Fruit fly (Drosophila melanogaster) whole organism, wandering third instar larva: ENCODE data around the gene Rpt4.

ENCODE experiments used
- Abd-B ChIP-seq: fragments of >200 bp; optimal IDR thresholded peaks from 2 replicates; lab custom pipeline; 2017; ENCODE audit warnings: missing biosample characterization, missing genetic modification characterization
- CG32264 ChIP-seq: fragments of 200-800 bp; sonication (Bioruptor generic); optimal IDR thresholded peaks from 2 replicates; lab custom pipeline; 2016; ENCODE audit warnings: missing biosample characterization, missing genetic modification characterization
- CG9705 ChIP-seq: fragments of 200-800 bp; sonication (Bioruptor generic); optimal IDR thresholded peaks from 2 replicates; lab custom pipeline; 2018; ENCODE audit warnings: missing biosample characterization, mild to moderate bottlenecking, missing genetic modification characterization
- CrebA ChIP-seq: fragments of 200-800 bp; sonication (Bioruptor generic); optimal IDR thresholded peaks from 2 replicates; lab custom pipeline; 2016; ENCODE audit warnings: missing biosample characterization, mild to moderate bottlenecking, missing genetic modification characterization, borderline replicate concordance
- Dfd ChIP-seq: fragments of >200 bp; optimal IDR thresholded peaks from 2 replicates; lab custom pipeline; 2017; ENCODE audit warnings: missing biosample characterization, missing genetic modification characterization
- Dif ChIP-seq: fragments of 200-275, 200-300 bp; sonication (Bioruptor generic); optimal IDR thresholded peaks from 2 replicates; lab custom pipeline; 2018; ENCODE audit warnings: missing biosample characterization, missing genetic modification characterization; ENCODE audit not compliant: partially characterized antibody
- GATAd ChIP-seq: sonication (Bioruptor generic); optimal IDR thresholded peaks from 2 replicates; lab custom pipeline; 2016; ENCODE audit warnings: missing biosample characterization, missing genetic modification characterization
- HLH106 ChIP-seq: fragments of 200-800 bp; optimal IDR thresholded peaks from 3 replicates; lab custom pipeline; 2019; ENCODE audit warnings: missing biosample characterization, mild to moderate bottlenecking, missing genetic modification characterization, moderate library complexity
- Hnf4 ChIP-seq: fragments of 200-800 bp; sonication (Bioruptor generic); optimal IDR thresholded peaks from 2 replicates; lab custom pipeline; 2016; ENCODE audit warnings: missing biosample characterization, mild to moderate bottlenecking, missing genetic modification characterization
- Hr78 ChIP-seq: fragments of >200 bp; optimal IDR thresholded peaks from 2 replicates; lab custom pipeline; 2017; ENCODE audit warnings: missing biosample characterization, missing genetic modification characterization
- Hr83 ChIP-seq: fragments of 200-300 bp; sonication (Bioruptor generic); optimal IDR thresholded peaks from 2 replicates; lab custom pipeline; 2016; ENCODE audit warnings: missing biosample characterization, mild to moderate bottlenecking, missing genetic modification characterization, moderate library complexity; ENCODE audit not compliant: poor library complexity, severe bottlenecking
- Jra ChIP-seq: sonication (Bioruptor generic); optimal IDR thresholded peaks from 2 replicates; lab custom pipeline; 2016; ENCODE audit warnings: missing biosample characterization, missing genetic modification characterization
- Mio ChIP-seq: sonication (Bioruptor generic); optimal IDR thresholded peaks from 2 replicates; lab custom pipeline; 2016; ENCODE audit warnings: missing biosample characterization, missing genetic modification characterization
- Myc ChIP-seq: fragments of >200 bp; optimal IDR thresholded peaks from 2 replicates; lab custom pipeline; 2017
- N ChIP-seq: fragments of >200 bp; optimal IDR thresholded peaks from 2 replicates; lab custom pipeline; 2018; ENCODE audit warnings: missing biosample characterization, missing external identifiers, missing genetic modification characterization
- OdsH ChIP-seq: fragments of 200-800 bp; sonication (Bioruptor generic); optimal IDR thresholded peaks from 2 replicates; lab custom pipeline; 2016; ENCODE audit warnings: missing biosample characterization, mild to moderate bottlenecking, missing genetic modification characterization
- Rel ChIP-seq, 2 experiments: fragments of 200-800 bp; sonication (Bioruptor generic) in 1 of 2; optimal IDR thresholded peaks; 2 replicates in 1 of 2; 3 replicates in 1 of 2; lab custom pipeline; 2016 to 2019; ENCODE audit warnings: mild to moderate bottlenecking in 2 of 2, missing biosample characterization in 2 of 2, missing genetic modification characterization in 2 of 2, moderate library complexity in 1 of 2
- Sp1 ChIP-seq: fragments of 200-800 bp; sonication (Bioruptor generic); optimal IDR thresholded peaks from 3 replicates; lab custom pipeline; 2019; ENCODE audit warnings: missing biosample characterization, mild to moderate bottlenecking, missing genetic modification characterization, moderate library complexity
- Vsx2 ChIP-seq: fragments of 200-300, 225-300 bp; sonication (Bioruptor generic); optimal IDR thresholded peaks from 2 replicates; lab custom pipeline; 2018; ENCODE audit warnings: missing biosample characterization, missing genetic modification characterization; ENCODE audit not compliant: partially characterized antibody
- br ChIP-seq: fragments of 200-800 bp; sonication (Bioruptor generic); optimal IDR thresholded peaks from 2 replicates; lab custom pipeline; 2016; ENCODE audit warnings: missing biosample characterization, missing genetic modification characterization
- brk ChIP-seq: fragments of 200-800 bp; sonication (Bioruptor generic); optimal IDR thresholded peaks from 2 replicates; lab custom pipeline; 2016; ENCODE audit warnings: missing biosample characterization, mild to moderate bottlenecking, missing genetic modification characterization
- dl ChIP-seq, 2 experiments: fragments of 175-275, 200-275 bp in 1 of 2; fragments of 200-275 bp in 1 of 2; sonication (Bioruptor generic); optimal IDR thresholded peaks; lab custom pipeline; 2018; ENCODE audit warnings: mild to moderate bottlenecking in 2 of 2, missing biosample characterization in 2 of 2, missing genetic modification characterization in 2 of 2, moderate library complexity in 2 of 2; ENCODE audit not compliant: partially characterized antibody in 2 of 2, insufficient read depth in 1 of 2
- dmrt93B ChIP-seq: fragments of 200-800 bp; sonication (Bioruptor generic); optimal IDR thresholded peaks from 2 replicates; lab custom pipeline; 2018; ENCODE audit warnings: missing biosample characterization, mild to moderate bottlenecking, missing genetic modification characterization
- dsf ChIP-seq: sonication (Bioruptor generic); optimal IDR thresholded peaks from 2 replicates; lab custom pipeline; 2016; ENCODE audit warnings: missing biosample characterization, missing genetic modification characterization, borderline replicate concordance
- ey ChIP-seq: fragments of 200-800 bp; sonication (Bioruptor generic); optimal IDR thresholded peaks from 2 replicates; lab custom pipeline; 2016; ENCODE audit warnings: missing biosample characterization, missing genetic modification characterization
- foxo ChIP-seq, 2 experiments: fragments of 200-800 bp; sonication (Bioruptor generic); optimal IDR thresholded peaks; 2 replicates in 1 of 2; 3 replicates in 1 of 2; lab custom pipeline; 2016 to 2017; ENCODE audit warnings: missing biosample characterization in 2 of 2, missing genetic modification characterization in 2 of 2
- fru ChIP-seq: fragments of 200-800 bp; sonication (Bioruptor generic); optimal IDR thresholded peaks from 3 replicates; lab custom pipeline; 2016; ENCODE audit warnings: missing biosample characterization, mild to moderate bottlenecking, missing genetic modification characterization
- h ChIP-seq: fragments of 200-800 bp; sonication (Bioruptor generic); optimal IDR thresholded peaks from 3 replicates; lab custom pipeline; 2016; ENCODE audit warnings: missing biosample characterization, mild to moderate bottlenecking, missing genetic modification characterization
- jim ChIP-seq: fragments of 175-275, 200-325 bp; sonication (Bioruptor generic); optimal IDR thresholded peaks from 2 replicates; lab custom pipeline; 2016; ENCODE audit warnings: missing biosample characterization, mild to moderate bottlenecking, missing genetic modification characterization
- lola ChIP-seq: fragments of >200 bp; optimal IDR thresholded peaks from 2 replicates; lab custom pipeline; 2017; ENCODE audit warnings: missing biosample characterization, missing genetic modification characterization
- pan ChIP-seq: fragments of >200 bp; optimal IDR thresholded peaks from 2 replicates; lab custom pipeline; 2017
- psq ChIP-seq: fragments of 200-800 bp; sonication (Bioruptor generic); optimal IDR thresholded peaks from 3 replicates; lab custom pipeline; 2017; ENCODE audit warnings: missing biosample characterization, mild to moderate bottlenecking, missing genetic modification characterization, moderate library complexity
- rgr ChIP-seq: fragments of 200-800 bp; sonication (Bioruptor generic); optimal IDR thresholded peaks from 3 replicates; lab custom pipeline; 2016; ENCODE audit warnings: missing biosample characterization, mild to moderate bottlenecking, missing genetic modification characterization
- sage ChIP-seq: fragments of 200-800 bp; sonication (Bioruptor generic); optimal IDR thresholded peaks from 2 replicates; lab custom pipeline; 2016; ENCODE audit warnings: missing biosample characterization, mild to moderate bottlenecking, missing genetic modification characterization
- sv ChIP-seq: fragments of 200-800 bp; sonication (Bioruptor generic); optimal IDR thresholded peaks from 3 replicates; lab custom pipeline; 2016; ENCODE audit warnings: missing biosample characterization, missing genetic modification characterization
- tai ChIP-seq: sonication (Bioruptor generic); optimal IDR thresholded peaks from 2 replicates; lab custom pipeline; 2016; ENCODE audit warnings: missing biosample characterization, missing genetic modification characterization
- usp ChIP-seq: fragments of >200 bp; optimal IDR thresholded peaks from 2 replicates; lab custom pipeline; 2017; ENCODE audit warnings: missing biosample characterization, missing genetic modification characterization
- woc ChIP-seq: sonication (Bioruptor generic); optimal IDR thresholded peaks from 2 replicates; lab custom pipeline; 2016; ENCODE audit warnings: missing biosample characterization, mild to moderate bottlenecking, missing genetic modification characterization

Rpt4 gene

dm6 chrX:6301052-6301451 lies 10.0 kb upstream of the Rpt4 start, which contains the start of gene CG12219:
CG12219 (minus strand) TSS chrX:6301285.
- TF ChIP-seq sage (GFP tag; lab: Kevin White, UChicago) (no peak), Rel (GFP tag; optimal IDR thresholded peaks at IDR 0.05; lab: Kevin White, UChicago) (no peak), Rel (tag; optimal IDR thresholded peaks at IDR 0.05; lab: Kevin White, UChicago) (peak; percentile 71)
- TF ChIP-seq, all 38 proteins: peak for 1

dm6 chrX:6295129-6295539 lies 4.1 kb upstream of the Rpt4 start, which contains the start of the genes CG15891 and CG3815:
CG15891 (minus strand) TSS chrX:6295345.
CG3815 (plus strand) TSS chrX:6295389.
- TF ChIP-seq Vsx2 (no peak), Myc (lab: Kevin White, UChicago) (peak; percentile 99), Dfd (GFP tag; lab: Kevin White, UChicago) (no peak), Sp1 (GFP tag; lab: Kevin White, UChicago) (peak; percentile 71), usp (GFP tag; lab: Kevin White, UChicago) (no peak), Jra (GFP tag; lab: Kevin White, UChicago) (no peak), CG9705 (GFP tag; lab: Kevin White, UChicago) (peak; percentile 49), Hr78 (no peak), woc (GFP tag; lab: Kevin White, UChicago) (no peak), Dif (no peak), Rel (GFP tag; optimal IDR thresholded peaks at IDR 0.05; lab: Kevin White, UChicago) (no peak), Rel (tag; optimal IDR thresholded peaks at IDR 0.05; lab: Kevin White, UChicago) (peak; percentile 43), fru (GFP tag; lab: Kevin White, UChicago) (no peak), dl (GFP tag; optimal IDR thresholded peaks at IDR 0.05; lab: Kevin White, UChicago; ENCODE audit: insufficient read depth in 1 of 2, partially characterized antibody in 2 of 2) (no peak), pan (lab: Kevin White, UChicago) (no peak), foxo (GFP tag; optimal IDR thresholded peaks at IDR 0.05; lab: Kevin White, UChicago) (peak in 1 of 2 experiments; percentile 63), Hnf4 (no peak), ey (GFP tag; lab: Kevin White, UChicago) (peak; percentile 22), rgr (GFP tag; lab: Kevin White, UChicago) (peak; percentile 51), HLH106 (peak; percentile 77), brk (GFP tag; lab: Kevin White, UChicago) (no peak), Mio (GFP tag; lab: Kevin White, UChicago) (no peak), N (no peak), psq (peak; percentile 31), jim (GFP tag; lab: Kevin White, UChicago) (no peak), lola (GFP tag; lab: Kevin White, UChicago) (no peak), h (peak; percentile 57), CrebA (GFP tag; lab: Kevin White, UChicago) (no peak), OdsH (no peak), dmrt93B (GFP tag; lab: Kevin White, UChicago) (no peak), Abd-B (GFP tag; lab: Kevin White, UChicago) (no peak)
- TF ChIP-seq, all 38 proteins: peak for 10

dm6 chrX:6294243-6294642 lies 3.2 kb upstream of the Rpt4 start, which contains the start of gene CG15892:
CG15892 (minus strand) TSS chrX:6294343.
- TF ChIP-seq CG32264 (GFP tag; lab: Kevin White, UChicago) (no peak), Hnf4 (no peak)
- TF ChIP-seq, all 38 proteins: peak for 0

- TF ChIP-seq CG9705 (GFP tag; lab: Kevin White, UChicago) (no peak), Rel (GFP tag; optimal IDR thresholded peaks at IDR 0.05; lab: Kevin White, UChicago) (no peak), Rel (tag; optimal IDR thresholded peaks at IDR 0.05; lab: Kevin White, UChicago) (peak; percentile 99), Hr78 (no peak), brk (GFP tag; lab: Kevin White, UChicago) (no peak), Jra (GFP tag; lab: Kevin White, UChicago) (no peak), Myc (lab: Kevin White, UChicago) (peak; percentile 24), GATAd (GFP tag; lab: Kevin White, UChicago) (no peak), Dfd (GFP tag; lab: Kevin White, UChicago) (no peak), woc (GFP tag; lab: Kevin White, UChicago) (no peak), sage (GFP tag; lab: Kevin White, UChicago) (no peak), dmrt93B (GFP tag; lab: Kevin White, UChicago) (no peak), foxo (GFP tag; optimal IDR thresholded peaks at IDR 0.05; lab: Kevin White, UChicago) (no peak), dl (GFP tag; optimal IDR thresholded peaks at IDR 0.05; lab: Kevin White, UChicago; ENCODE audit: insufficient read depth in 1 of 2, partially characterized antibody in 2 of 2) (no peak), jim (GFP tag; lab: Kevin White, UChicago) (no peak), br (GFP tag; lab: Kevin White, UChicago) (no peak), Vsx2 (no peak), Hnf4 (no peak), fru (GFP tag; lab: Kevin White, UChicago) (no peak), h (peak; percentile 63), CrebA (GFP tag; lab: Kevin White, UChicago) (no peak), N (no peak), Dif (peak; percentile 22), Hr83 (GFP tag; lab: Kevin White, UChicago) (peak; percentile 1), pan (lab: Kevin White, UChicago) (no peak), tai (GFP tag; lab: Kevin White, UChicago) (no peak), Abd-B (GFP tag; lab: Kevin White, UChicago) (no peak), dsf (GFP tag; lab: Kevin White, UChicago) (no peak), ey (GFP tag; lab: Kevin White, UChicago) (peak; percentile 37), lola (GFP tag; lab: Kevin White, UChicago) (no peak), Mio (GFP tag; lab: Kevin White, UChicago) (no peak), CG32264 (GFP tag; lab: Kevin White, UChicago) (no peak), sv (GFP tag; lab: Kevin White, UChicago) (peak; percentile 16), Sp1 (GFP tag; lab: Kevin White, UChicago) (peak; percentile 44), rgr (GFP tag; lab: Kevin White, UChicago) (peak; percentile 68), usp (GFP tag; lab: Kevin White, UChicago) (no peak), OdsH (peak; percentile 29)
Observed at dm6 chrX:6287842-6288241, 3.2 kb downstream of the Rpt4 start, which contains the start of the genes Top3beta and wuho. Top3beta (minus strand) TSS chrX:6287990. wuho (plus strand) TSS chrX:6288100.
